Worm (Caenorhabditis elegans) whole organism, mixed stage, embryonic: Measurements from ENCODE around the gene cwf-19L2.

Experiments
- ceh-43 ChIP-seq: fragments of 200-800 bp; sonication (Bioruptor generic); optimal IDR thresholded peaks from 2 replicates; lab custom pipeline; 2018; ENCODE audit warnings: mild to moderate bottlenecking, missing genetic modification characterization, moderate library complexity, missing compliant biosample characterization
- mep-1 ChIP-seq: fragments of 150-350 bp; optimal IDR thresholded peaks from 2 replicates; lab custom pipeline; 2017; ENCODE audit warnings: missing biosample characterization, missing genetic modification reagents, missing genetic modification characterization, inconsistent platforms
- nhr-12 ChIP-seq: fragments of 150-350 bp; optimal IDR thresholded peaks from 2 replicates; lab custom pipeline; 2014; ENCODE audit warnings: missing biosample characterization, missing genetic modification characterization
- nhr-237 ChIP-seq: fragments of 150-350 bp; optimal IDR thresholded peaks from 2 replicates; lab custom pipeline; 2014; ENCODE audit warnings: missing biosample characterization, missing genetic modification characterization
- nhr-76 ChIP-seq: sonication (generic microtip); optimal IDR thresholded peaks from 2 replicates; lab custom pipeline; 2017; ENCODE audit warnings: missing biosample characterization, missing genetic modification characterization
- pha-4 ChIP-seq: fragments of 150-350 bp; optimal IDR thresholded peaks from 2 replicates; lab custom pipeline; 2018; ENCODE audit warnings: missing biosample characterization, missing genetic modification reagents, missing genetic modification characterization
- sem-2 ChIP-seq: fragments of 200-800 bp; sonication (Bioruptor generic); optimal IDR thresholded peaks from 2 replicates; lab custom pipeline; 2018; ENCODE audit warnings: mild to moderate bottlenecking, missing genetic modification characterization, missing compliant biosample characterization
- snpc-4 ChIP-seq: fragments of 150-350 bp; optimal IDR thresholded peaks from 2 replicates; lab custom pipeline; 2014; ENCODE audit warnings: missing biosample characterization, missing genetic modification characterization
- tbx-8 ChIP-seq: fragments of 200-800 bp; sonication (Bioruptor generic); optimal IDR thresholded peaks from 2 replicates; lab custom pipeline; 2018; ENCODE audit warnings: mild to moderate bottlenecking, missing genetic modification characterization, moderate library complexity, missing compliant biosample characterization
- unc-39 ChIP-seq: fragments of 150-350 bp; optimal IDR thresholded peaks from 2 replicates; lab custom pipeline; 2014; ENCODE audit warnings: missing biosample characterization, missing genetic modification characterization
- unc-62 ChIP-seq: fragments of 150-350 bp; optimal IDR thresholded peaks from 2 replicates; lab custom pipeline; 2014; ENCODE audit warnings: missing biosample characterization, missing genetic modification reagents, missing genetic modification characterization
- zip-8 ChIP-seq: fragments of 150-350 bp; optimal IDR thresholded peaks from 2 replicates; lab custom pipeline; 2014; ENCODE audit warnings: missing biosample characterization, missing genetic modification characterization
- ztf-11 ChIP-seq: fragments of 150-350 bp; optimal IDR thresholded peaks from 2 replicates; lab custom pipeline; 2014; ENCODE audit warnings: missing biosample characterization, missing genetic modification characterization

ce11 chrIII:7290462-7290861 lies 3.0 kb upstream of the cwf-19L2 start, which contains the start of gene algn-11:
- no peak for TF ChIP-seq pha-4 (tag; lab: Kevin White, UChicago)
- no peak for TF ChIP-seq nhr-76 (tag; lab: Kevin White, UChicago)
- TF ChIP-seq ztf-11, result no peak
- no peak for TF ChIP-seq tbx-8
- no peak for TF ChIP-seq ceh-43 (GFP tag; lab: Kevin White, UChicago)
- TF ChIP-seq snpc-4 (tag; lab: Kevin White, UChicago), result no peak
- no peak for TF ChIP-seq zip-8 (tag; lab: Kevin White, UChicago)
- no peak for TF ChIP-seq mep-1
- no peak for TF ChIP-seq unc-39 (tag; lab: Kevin White, UChicago)
- TF ChIP-seq nhr-237 (tag; lab: Kevin White, UChicago), result no peak
- TF ChIP-seq sem-2 (GFP tag; lab: Kevin White, UChicago), result no peak
- no peak for TF ChIP-seq nhr-12 (tag; lab: Kevin White, UChicago)
- TF ChIP-seq unc-62 (GFP tag; lab: Kevin White, UChicago), result no peak
